Fruit fly (Drosophila melanogaster) whole organism, pupa: ENCODE results near the gene Pdf.

Experiments used
- CG10348 ChIP-seq: fragments of 200-800 bp; sonication (Bioruptor generic); IDR thresholded peaks from 2 replicates; pipeline ENCODE4 v1.3.6; 2022; ENCODE audit warnings: missing biosample characterization, missing genetic modification characterization
- CG12605 ChIP-seq: fragments of 200-800 bp; sonication (Bioruptor generic); IDR thresholded peaks from 2 replicates; pipeline ENCODE4 v1.3.6; 2022; ENCODE audit warnings: missing biosample characterization, missing genetic modification characterization
- CG13204 ChIP-seq: fragments of 200-800 bp; sonication (Bioruptor generic); optimal IDR thresholded peaks from 2 replicates; lab custom pipeline; 2018; ENCODE audit warnings: missing biosample characterization, mild to moderate bottlenecking, missing genetic modification characterization, moderate library complexity
- CG14655 ChIP-seq: fragments of 200-800 bp; sonication (Bioruptor generic); optimal IDR thresholded peaks from 3 replicates; lab custom pipeline; 2017; ENCODE audit warnings: mild to moderate bottlenecking, missing biosample characterization, missing genetic modification reagents, missing genetic modification characterization
- CG15710 ChIP-seq: fragments of 200-800 bp; sonication (Bioruptor generic); optimal IDR thresholded peaks from 2 replicates; lab custom pipeline; 2018; ENCODE audit warnings: missing biosample characterization, mild to moderate bottlenecking, missing genetic modification characterization, moderate library complexity
- CG17806 ChIP-seq: fragments of 200-800 bp; sonication (Bioruptor generic); optimal IDR thresholded peaks from 2 replicates; lab custom pipeline; 2018; ENCODE audit warnings: missing biosample characterization, mild to moderate bottlenecking, missing genetic modification characterization, moderate library complexity
- CG32121 ChIP-seq: fragments of 200-800 bp; sonication (Bioruptor generic); IDR thresholded peaks from 2 replicates; pipeline ENCODE4 v1.3.6; 2022; ENCODE audit warnings: missing biosample characterization, missing genetic modification characterization
- CG34367 ChIP-seq: fragments of 200-800 bp; sonication (Bioruptor generic); optimal IDR thresholded peaks from 2 replicates; lab custom pipeline; 2018; ENCODE audit warnings: missing biosample characterization, mild to moderate bottlenecking, missing genetic modification characterization
- CG4496 ChIP-seq: fragments of 200-800 bp; sonication (Bioruptor generic); IDR thresholded peaks from 3 replicates; pipeline ENCODE4 v1.3.6; 2022; ENCODE audit warnings: missing biosample characterization, missing genetic modification characterization
- CG8159 ChIP-seq: fragments of 200-800 bp; sonication (Bioruptor generic); optimal IDR thresholded peaks from 3 replicates; lab custom pipeline; 2018; ENCODE audit warnings: missing biosample characterization, mild to moderate bottlenecking, missing genetic modification characterization, moderate library complexity
- CG8301 ChIP-seq: fragments of 200-800 bp; sonication (Bioruptor generic); optimal IDR thresholded peaks from 2 replicates; lab custom pipeline; 2018; ENCODE audit warnings: missing biosample characterization, mild to moderate bottlenecking, missing genetic modification characterization
- CG9948 ChIP-seq: fragments of 200-800 bp; sonication (Bioruptor generic); optimal IDR thresholded peaks from 2 replicates; lab custom pipeline; 2018; ENCODE audit warnings: missing biosample characterization, mild to moderate bottlenecking, missing genetic modification characterization, moderate library complexity
- D1 ChIP-seq: fragments of 200-800 bp; sonication (Bioruptor generic); optimal IDR thresholded peaks from 2 replicates; lab custom pipeline; 2018; ENCODE audit warnings: missing biosample characterization, mild to moderate bottlenecking, missing genetic modification characterization, moderate library complexity
- EcR ChIP-seq: fragments of 200-800 bp; sonication (Bioruptor generic); optimal IDR thresholded peaks from 3 replicates; lab custom pipeline; 2019; ENCODE audit warnings: missing biosample characterization, missing genetic modification characterization, mild to moderate bottlenecking, moderate library complexity, missing genetic modification reagents
- Ets98B ChIP-seq: fragments of 200-800 bp; sonication (Bioruptor generic); IDR thresholded peaks from 2 replicates; pipeline ENCODE4 v1.3.6; 2022; ENCODE audit warnings: missing biosample characterization, missing genetic modification characterization
- Pif1A ChIP-seq: fragments of 200-800 bp; sonication (Bioruptor generic); optimal IDR thresholded peaks from 3 replicates; lab custom pipeline; 2016; ENCODE audit warnings: missing biosample characterization, missing genetic modification characterization
- Pif1B ChIP-seq: fragments of 200-800 bp; sonication (Bioruptor generic); optimal IDR thresholded peaks from 3 replicates; lab custom pipeline; 2016; ENCODE audit warnings: missing biosample characterization, missing genetic modification characterization
- Snoo ChIP-seq: fragments of 200-800 bp; sonication (Bioruptor generic); optimal IDR thresholded peaks from 3 replicates; lab custom pipeline; 2017; ENCODE audit warnings: missing biosample characterization, mild to moderate bottlenecking, missing genetic modification characterization, inconsistent platforms
- fd96Ca ChIP-seq: fragments of 200-800 bp; sonication (Bioruptor generic); IDR thresholded peaks from 3 replicates; pipeline ENCODE4 v1.3.6; 2022; ENCODE audit warnings: missing biosample characterization, missing genetic modification characterization
- gl ChIP-seq: fragments of 200-800 bp; sonication (Bioruptor generic); optimal IDR thresholded peaks from 2 replicates; lab custom pipeline; 2018; ENCODE audit warnings: missing biosample characterization, mild to moderate bottlenecking, missing genetic modification characterization
- rn ChIP-seq: fragments of 200-800 bp; sonication (Bioruptor generic); IDR thresholded peaks from 2 replicates; pipeline ENCODE4 v1.3.6; 2022; ENCODE audit warnings: missing biosample characterization, missing genetic modification characterization

The Pdf gene

DNA sequence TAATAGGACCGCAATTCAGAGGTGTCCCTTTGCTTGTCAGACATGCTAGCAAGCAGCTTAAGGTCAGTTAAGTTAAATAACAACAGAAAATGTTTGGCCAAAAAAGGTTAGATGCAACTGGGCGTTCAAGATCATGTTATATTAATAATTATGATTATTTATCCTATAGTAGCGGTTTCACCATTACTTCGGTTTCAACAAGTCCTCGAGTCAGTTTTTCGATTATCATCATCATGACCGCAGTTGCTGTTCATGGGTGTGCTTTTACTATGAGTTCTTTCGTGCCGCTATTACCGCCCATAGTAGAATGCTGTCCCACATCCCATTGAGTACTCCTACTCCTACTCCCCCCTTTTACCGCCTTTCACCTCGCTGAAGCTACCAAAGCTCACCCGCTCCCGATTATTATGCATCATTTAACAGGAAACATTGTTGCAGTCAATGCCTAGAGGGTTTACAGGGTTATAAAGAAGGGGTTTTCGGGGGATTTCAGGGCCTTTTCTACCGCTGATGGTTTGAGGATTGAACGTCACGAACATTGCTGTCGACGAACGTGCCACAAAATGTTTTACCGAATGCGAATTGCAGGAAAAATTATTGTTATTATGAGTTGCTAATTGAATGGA, 29.4 kb upstream of the Pdf start:
- TF ChIP-seq Pif1A (GFP tag; lab: Kevin White, UChicago) (peak; percentile 29), CG9948 (peak; percentile 30), CG14655 (GFP tag; lab: Kevin White, UChicago) (peak; percentile 47), CG34367 (tag; lab: Kevin White, UChicago) (no peak), CG8159 (tag; lab: Kevin White, UChicago) (peak; percentile 60), gl (tag; lab: Kevin White, UChicago) (no peak), CG4496 (no peak), CG15710 (tag; lab: Kevin White, UChicago) (peak; percentile 28), CG12605 (GFP tag; lab: Robert Waterston, UW) (no peak), CG17806 (tag; lab: Kevin White, UChicago) (peak; percentile 39), CG8301 (tag; lab: Kevin White, UChicago) (peak; percentile 21), CG13204 (no peak)

DNA sequence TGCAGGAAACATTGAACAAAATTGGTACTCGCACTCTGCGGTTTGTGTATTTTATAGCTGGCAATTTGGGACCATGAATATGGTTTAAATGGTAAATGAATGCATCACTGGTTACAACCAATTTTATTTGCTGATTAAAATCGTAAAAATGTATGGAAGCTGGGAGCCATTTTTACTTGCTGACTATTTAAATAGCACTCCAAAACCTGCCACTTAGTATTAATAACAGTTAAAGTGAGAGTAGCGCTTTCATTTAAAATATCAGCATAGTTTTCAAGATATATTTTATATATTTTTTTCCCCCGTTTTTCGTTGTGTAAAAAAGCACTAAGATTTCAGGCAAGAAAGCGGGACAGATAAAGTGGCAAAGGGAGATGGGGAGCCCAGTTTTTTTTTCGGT, 28.6 kb upstream of the Pdf start:
- TF ChIP-seq Pif1A (GFP tag; lab: Kevin White, UChicago) (peak; percentile 4), Pif1B (GFP tag; lab: Kevin White, UChicago) (peak; percentile 35), EcR (GFP tag; lab: Kevin White, UChicago) (no peak), CG4496 (0 out of 3 replicates have a peak, but pooled peaks have one; percentile 18), CG8159 (tag; lab: Kevin White, UChicago) (peak; percentile 19), CG8301 (tag; lab: Kevin White, UChicago) (peak; percentile 0), CG32121 (GFP tag; lab: Robert Waterston, UW) (no peak), Snoo (tag; lab: Kevin White, UChicago) (peak; percentile 15), CG14655 (GFP tag; lab: Kevin White, UChicago) (peak; percentile 42), gl (tag; lab: Kevin White, UChicago) (no peak), CG15710 (tag; lab: Kevin White, UChicago) (peak; percentile 3), CG17806 (tag; lab: Kevin White, UChicago) (peak; percentile 22), CG9948 (peak; percentile 23)
- TF ChIP-seq, all 21 proteins: peak for 10

dm6 chr3R:26483657-26484056, 27.7 kb upstream of the Pdf start:
- TF ChIP-seq CG8301 (tag; lab: Kevin White, UChicago) (peak; percentile 20), gl (tag; lab: Kevin White, UChicago) (no peak), CG13204 (no peak), Pif1A (GFP tag; lab: Kevin White, UChicago) (peak; percentile 17), CG9948 (peak; percentile 21), CG14655 (GFP tag; lab: Kevin White, UChicago) (peak; percentile 41), Ets98B (GFP tag; lab: Robert Waterston, UW) (0 out of 2 replicates have a peak, but pooled peaks have one; percentile 8), CG34367 (tag; lab: Kevin White, UChicago) (no peak), CG8159 (tag; lab: Kevin White, UChicago) (peak; percentile 51), Snoo (tag; lab: Kevin White, UChicago) (peak; percentile 40), CG10348 (GFP tag; lab: Robert Waterston, UW) (no peak), fd96Ca (GFP tag; lab: Robert Waterston, UW) (no peak), CG12605 (GFP tag; lab: Robert Waterston, UW) (no peak), rn (GFP tag; lab: Robert Waterston, UW) (no peak), CG32121 (GFP tag; lab: Robert Waterston, UW) (peak; percentile 49; the same call in 1 of the 2 replicates), EcR (GFP tag; lab: Kevin White, UChicago) (no peak), D1 (no peak), CG4496 (no peak), CG17806 (tag; lab: Kevin White, UChicago) (peak; percentile 41), Pif1B (GFP tag; lab: Kevin White, UChicago) (no peak), CG15710 (tag; lab: Kevin White, UChicago) (peak; percentile 9)

dm6 chr3R:26481231-26481630, 25.3 kb upstream of the Pdf start:
- TF ChIP-seq CG8301 (tag; lab: Kevin White, UChicago) (peak; percentile 73), Snoo (tag; lab: Kevin White, UChicago) (no peak), Ets98B (GFP tag; lab: Robert Waterston, UW) (no peak), EcR (GFP tag; lab: Kevin White, UChicago) (no peak), CG12605 (GFP tag; lab: Robert Waterston, UW) (no peak), gl (tag; lab: Kevin White, UChicago) (no peak), CG9948 (no peak), CG34367 (tag; lab: Kevin White, UChicago) (no peak), CG14655 (GFP tag; lab: Kevin White, UChicago) (peak; percentile 68), Pif1A (GFP tag; lab: Kevin White, UChicago) (peak; percentile 10)

dm6 chr3R:26480362-26480761, 24.4 kb upstream of the Pdf start:
- TF ChIP-seq Snoo (tag; lab: Kevin White, UChicago): no peak
- TF ChIP-seq CG15710 (tag; lab: Kevin White, UChicago): no peak
- peak; percentile 57 for TF ChIP-seq CG14655 (GFP tag; lab: Kevin White, UChicago)
- no peak for TF ChIP-seq CG10348 (GFP tag; lab: Robert Waterston, UW)
- peak; percentile 49 for TF ChIP-seq CG8301 (tag; lab: Kevin White, UChicago)
- TF ChIP-seq, all 21 proteins: peak for 2

DNA sequence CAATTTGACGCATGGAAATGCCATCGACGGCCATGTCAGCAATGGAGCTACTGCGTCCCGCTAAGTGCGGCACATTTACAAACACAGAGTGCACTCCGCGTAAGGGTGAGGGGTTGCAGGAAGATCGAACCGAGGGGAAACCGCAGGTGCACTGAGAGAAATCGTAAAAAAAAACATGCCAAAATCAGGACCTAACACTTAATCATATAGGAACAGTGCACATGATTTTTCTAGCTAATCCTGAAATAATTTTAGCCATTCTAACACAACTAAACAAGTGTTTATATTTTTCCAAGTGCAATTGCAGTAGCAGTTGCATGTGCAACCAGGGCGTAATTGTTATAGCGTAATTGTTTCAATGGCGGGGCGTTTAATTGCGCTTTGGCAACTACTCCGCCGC, 23.3 kb upstream of the Pdf start:
- TF ChIP-seq CG4496 (peak; percentile 76), CG17806 (tag; lab: Kevin White, UChicago) (peak; percentile 43), rn (GFP tag; lab: Robert Waterston, UW) (no peak), Pif1A (GFP tag; lab: Kevin White, UChicago) (peak; percentile 39), Ets98B (GFP tag; lab: Robert Waterston, UW) (peak; percentile 62; the same call in 1 of the 2 replicates), CG8301 (tag; lab: Kevin White, UChicago) (peak; percentile 60), CG10348 (GFP tag; lab: Robert Waterston, UW) (no peak), CG9948 (peak; percentile 24), CG34367 (tag; lab: Kevin White, UChicago) (no peak), CG32121 (GFP tag; lab: Robert Waterston, UW) (peak; percentile 48; the same call in 1 of the 2 replicates), EcR (GFP tag; lab: Kevin White, UChicago) (no peak), fd96Ca (GFP tag; lab: Robert Waterston, UW) (peak; percentile 75), CG14655 (GFP tag; lab: Kevin White, UChicago) (peak; percentile 71), CG12605 (GFP tag; lab: Robert Waterston, UW) (0 out of 2 replicates have a peak, but pooled peaks have one; percentile 25)
- TF ChIP-seq, all 21 proteins: peak for 10
